Worm (Caenorhabditis elegans) whole organism, L1 larva: ENCODE measurements around the gene arrd-7.
"Not testable (repeated sequence)": the region's sequence is repeated elsewhere in the genome, so short reads cannot be mapped to it uniquely, and the experiment has no call there.

Source experiments
- C04F5.9 ChIP-seq: sonication (generic microtip); optimal IDR thresholded peaks from 2 replicates; lab custom pipeline; 2016; ENCODE audit warnings: missing genetic modification characterization, missing compliant biosample characterization
- Y116A8C.19 ChIP-seq: sonication (generic microtip); optimal IDR thresholded peaks from 2 replicates; lab custom pipeline; 2016; ENCODE audit warnings: missing compliant biosample characterization, missing genetic modification characterization, borderline replicate concordance
- aly-2 ChIP-seq: fragments of 150-350 bp; optimal IDR thresholded peaks from 2 replicates; lab custom pipeline; 2014; ENCODE audit warnings: missing biosample characterization, missing genetic modification characterization
- ama-1 ChIP-seq: fragments of 150-350 bp; optimal IDR thresholded peaks from 2 replicates; lab custom pipeline; 2014
- blmp-1 ChIP-seq: fragments of 150-350 bp; optimal IDR thresholded peaks from 2 replicates; lab custom pipeline; 2014; ENCODE audit warnings: missing biosample characterization, missing genetic modification characterization
- ceh-88 ChIP-seq: fragments of 200-800 bp; sonication (Bioruptor generic); IDR thresholded peaks from 2 replicates; pipeline ENCODE4 v1.3.6; 2022; ENCODE audit warnings: missing genetic modification characterization, missing compliant biosample characterization
- ces-1 ChIP-seq: fragments of 150-350 bp; optimal IDR thresholded peaks from 2 replicates; lab custom pipeline; 2014; ENCODE audit warnings: missing biosample characterization, missing genetic modification reagents, missing genetic modification characterization
- dpl-1 ChIP-seq, 3 experiments: fragments of 150-350 bp in 2 of 3; sonication (generic microtip) in 1 of 3; optimal IDR thresholded peaks; 2 replicates each; lab custom pipeline; 2014 to 2017; ENCODE audit warnings: missing biosample characterization in 3 of 3, missing genetic modification characterization in 3 of 3, missing genetic modification reagents in 3 of 3
- efl-1 ChIP-seq, 4 experiments: fragments of 150-350 bp; optimal IDR thresholded peaks in 3 of 4; peaks in 1 of 4; 1 replicate in 1 of 4; 2 replicates in 3 of 4; lab custom pipeline; 2014; ENCODE audit warnings: missing biosample characterization in 2 of 4, missing genetic modification characterization in 2 of 4, missing genetic modification reagents in 2 of 4
- efl-3 ChIP-seq: fragments of 200-800 bp; sonication (Bioruptor generic); optimal IDR thresholded peaks from 2 replicates; lab custom pipeline; 2018; ENCODE audit warnings: mild to moderate bottlenecking, missing genetic modification characterization, missing compliant biosample characterization
- egl-27 ChIP-seq, 2 experiments: fragments of 150-350 bp in 1 of 2; sonication (generic microtip); optimal IDR thresholded peaks; 3 replicates each; lab custom pipeline; 2017 to 2018; ENCODE audit warnings: missing biosample characterization in 2 of 2, missing genetic modification characterization in 2 of 2, missing genetic modification reagents in 2 of 2
- elt-2 ChIP-seq: sonication (generic microtip); optimal IDR thresholded peaks from 2 replicates; lab custom pipeline; 2016; ENCODE audit warnings: missing genetic modification characterization, mild to moderate bottlenecking, inconsistent platforms, missing compliant biosample characterization, missing genetic modification reagents
- elt-3 ChIP-seq, 6 experiments: fragments of 150-350 bp in 1 of 6; sonication (generic microtip); optimal IDR thresholded peaks; 2 replicates each; lab custom pipeline; 2017 to 2018; ENCODE audit warnings: missing biosample characterization in 6 of 6, missing genetic modification characterization in 6 of 6, inconsistent platforms in 1 of 6
- fkh-10 ChIP-seq: sonication (generic microtip); optimal IDR thresholded peaks from 2 replicates; lab custom pipeline; 2017; ENCODE audit warnings: missing biosample characterization, missing genetic modification reagents, missing genetic modification characterization
- fkh-8 ChIP-seq: sonication (generic microtip); optimal IDR thresholded peaks from 2 replicates; lab custom pipeline; 2016; ENCODE audit warnings: mild to moderate bottlenecking, missing genetic modification characterization, missing compliant biosample characterization
- hlh-17 ChIP-seq: fragments of 200-800 bp; sonication (Bioruptor generic); optimal IDR thresholded peaks from 2 replicates; lab custom pipeline; 2018; ENCODE audit warnings: missing genetic modification characterization, mild to moderate bottlenecking, missing compliant biosample characterization, moderate library complexity, borderline replicate concordance
- hlh-4 ChIP-seq: sonication (generic microtip); optimal IDR thresholded peaks from 2 replicates; lab custom pipeline; 2016; ENCODE audit warnings: mild to moderate bottlenecking, missing genetic modification characterization, missing compliant biosample characterization
- hpl-2 ChIP-seq: fragments of 150-350 bp; optimal IDR thresholded peaks from 2 replicates; lab custom pipeline; 2014; ENCODE audit warnings: missing biosample characterization, missing genetic modification reagents, missing genetic modification characterization
- jun-1 ChIP-seq: fragments of 150-350 bp; optimal IDR thresholded peaks from 2 replicates; lab custom pipeline; 2014; ENCODE audit warnings: missing biosample characterization, missing genetic modification reagents, missing genetic modification characterization
- lin-13 ChIP-seq: fragments of 150-350 bp; optimal IDR thresholded peaks from 2 replicates; lab custom pipeline; 2014; ENCODE audit warnings: missing biosample characterization, missing genetic modification reagents, missing genetic modification characterization
- lin-14 ChIP-seq: fragments of 200-800 bp; sonication (Bioruptor generic); optimal IDR thresholded peaks from 2 replicates; lab custom pipeline; 2018; ENCODE audit warnings: mild to moderate bottlenecking, missing genetic modification characterization, moderate library complexity, missing compliant biosample characterization
- lin-15B ChIP-seq: fragments of 150-350 bp; sonication (generic microtip); optimal IDR thresholded peaks from 3 replicates; lab custom pipeline; 2014; ENCODE audit warnings: missing biosample characterization, missing genetic modification characterization
- lin-35 ChIP-seq, 2 experiments: fragments of 150-350 bp; optimal IDR thresholded peaks; 2 replicates each; lab custom pipeline; 2014; ENCODE audit warnings: missing biosample characterization in 2 of 2, missing genetic modification characterization in 2 of 2, missing genetic modification reagents in 2 of 2
- lsy-2 ChIP-seq, 2 experiments: fragments of 150-350 bp; optimal IDR thresholded peaks; 2 replicates each; lab custom pipeline; 2014; ENCODE audit warnings: missing biosample characterization in 2 of 2, missing genetic modification characterization in 2 of 2
- mdl-1 ChIP-seq, 2 experiments: fragments of 150-350 bp; optimal IDR thresholded peaks; 2 replicates each; lab custom pipeline; 2014 to 2017; ENCODE audit warnings: missing biosample characterization in 2 of 2, missing genetic modification characterization in 2 of 2, inconsistent platforms in 1 of 2
- mef-2 ChIP-seq: fragments of 150-350 bp; optimal IDR thresholded peaks from 2 replicates; lab custom pipeline; 2014; ENCODE audit warnings: missing biosample characterization, missing genetic modification characterization
- mep-1 ChIP-seq: fragments of 150-350 bp; optimal IDR thresholded peaks from 2 replicates; lab custom pipeline; 2014; ENCODE audit warnings: missing biosample characterization, missing genetic modification characterization
- nhr-20 ChIP-seq: sonication (generic microtip); optimal IDR thresholded peaks from 2 replicates; lab custom pipeline; 2016; ENCODE audit warnings: mild to moderate bottlenecking, missing genetic modification characterization, missing compliant biosample characterization
- nhr-85 ChIP-seq: sonication (generic microtip); peaks from one replicate; lab custom pipeline; 2016; ENCODE audit warnings: missing genetic modification characterization, inconsistent platforms, missing compliant biosample characterization
- nhr-90 ChIP-seq: sonication (generic microtip); optimal IDR thresholded peaks from 2 replicates; lab custom pipeline; 2016; ENCODE audit warnings: mild to moderate bottlenecking, missing genetic modification characterization, missing compliant biosample characterization; ENCODE audit not compliant: poor library complexity
- pag-3 ChIP-seq: sonication (generic microtip); optimal IDR thresholded peaks from 2 replicates; lab custom pipeline; 2017; ENCODE audit warnings: missing genetic modification characterization, mild to moderate bottlenecking, missing compliant biosample characterization, antibody characterized with exemption, borderline replicate concordance; ENCODE audit not compliant: insufficient read depth
- pqm-1 ChIP-seq: sonication (generic microtip); optimal IDR thresholded peaks from 3 replicates; lab custom pipeline; 2017; ENCODE audit warnings: missing biosample characterization, missing genetic modification characterization
- snpc-4 ChIP-seq: fragments of 150-350 bp; optimal IDR thresholded peaks from 2 replicates; lab custom pipeline; 2014; ENCODE audit warnings: missing biosample characterization, missing genetic modification characterization
- snu-23 ChIP-seq: sonication (generic microtip); optimal IDR thresholded peaks from 2 replicates; lab custom pipeline; 2016; ENCODE audit warnings: missing genetic modification characterization, missing compliant biosample characterization
- sox-4 ChIP-seq: sonication (generic microtip); optimal IDR thresholded peaks from 2 replicates; lab custom pipeline; 2016; ENCODE audit warnings: missing genetic modification characterization, missing compliant biosample characterization
- sup-37 ChIP-seq: fragments of 200-800 bp; sonication (Bioruptor generic); optimal IDR thresholded peaks from 2 replicates; lab custom pipeline; 2018; ENCODE audit warnings: mild to moderate bottlenecking, missing genetic modification characterization, missing compliant biosample characterization
- unc-130 ChIP-seq: fragments of 150-350 bp; optimal IDR thresholded peaks from 2 replicates; lab custom pipeline; 2017; ENCODE audit warnings: missing biosample characterization, missing genetic modification characterization, inconsistent platforms
- unc-86 ChIP-seq: sonication (generic microtip); optimal IDR thresholded peaks from 2 replicates; lab custom pipeline; 2016; ENCODE audit warnings: missing genetic modification characterization, missing compliant biosample characterization
- unc-98 ChIP-seq: fragments of 200-800 bp; sonication (Bioruptor generic); IDR thresholded peaks from 2 replicates; pipeline ENCODE4 v1.3.6; 2022; ENCODE audit warnings: missing genetic modification characterization, missing compliant biosample characterization
- ztf-11 ChIP-seq, 2 experiments: sonication (generic microtip); optimal IDR thresholded peaks; 2 replicates each; lab custom pipeline; 2016 to 2017; ENCODE audit warnings: missing genetic modification characterization in 2 of 2, missing biosample characterization in 1 of 2, missing compliant biosample characterization in 1 of 2
- ztf-4 ChIP-seq: fragments of 150-350 bp; optimal IDR thresholded peaks from 2 replicates; lab custom pipeline; 2014; ENCODE audit warnings: missing biosample characterization, missing genetic modification characterization

arrd-7 gene

DNA sequence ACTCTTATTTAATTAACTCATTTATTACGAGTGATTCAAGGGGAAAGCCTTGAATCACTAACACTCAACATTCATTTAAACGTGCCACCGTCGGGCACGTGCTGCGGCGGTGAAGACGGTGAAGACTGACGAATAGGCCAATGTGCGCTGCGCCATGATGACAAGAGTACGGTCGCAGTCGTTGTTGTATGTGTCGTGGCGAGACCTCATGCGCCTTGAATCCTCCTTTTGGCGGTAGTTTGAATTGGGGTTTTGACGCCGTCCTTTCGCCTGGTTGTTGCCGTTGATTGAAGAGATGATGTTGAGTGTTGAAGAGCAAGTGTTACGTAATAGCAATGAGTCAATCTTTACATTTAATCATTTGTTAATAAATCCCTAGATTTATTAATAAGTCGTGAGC lies 5.6 kb downstream of the arrd-7 start:
- TF ChIP-seq efl-1 (optimal IDR thresholded peaks at IDR 0.05; lab: Kevin White, UChicago), result not testable (repeated sequence)
- TF ChIP-seq efl-1 (GFP tag; optimal IDR thresholded peaks at IDR 0.05 in 1 of 2; lab: Kevin White, UChicago), result peak; percentile 13 to 94
- TF ChIP-seq lin-35 (GFP tag; optimal IDR thresholded peaks at IDR 0.05; lab: Kevin White, UChicago), result peak in 1 of 2 experiments; percentile 27
- peak in 2 of 3 experiments; percentile 3 to 4 for TF ChIP-seq dpl-1 (GFP tag; optimal IDR thresholded peaks at IDR 0.05; lab: Kevin White, UChicago)

DNA sequence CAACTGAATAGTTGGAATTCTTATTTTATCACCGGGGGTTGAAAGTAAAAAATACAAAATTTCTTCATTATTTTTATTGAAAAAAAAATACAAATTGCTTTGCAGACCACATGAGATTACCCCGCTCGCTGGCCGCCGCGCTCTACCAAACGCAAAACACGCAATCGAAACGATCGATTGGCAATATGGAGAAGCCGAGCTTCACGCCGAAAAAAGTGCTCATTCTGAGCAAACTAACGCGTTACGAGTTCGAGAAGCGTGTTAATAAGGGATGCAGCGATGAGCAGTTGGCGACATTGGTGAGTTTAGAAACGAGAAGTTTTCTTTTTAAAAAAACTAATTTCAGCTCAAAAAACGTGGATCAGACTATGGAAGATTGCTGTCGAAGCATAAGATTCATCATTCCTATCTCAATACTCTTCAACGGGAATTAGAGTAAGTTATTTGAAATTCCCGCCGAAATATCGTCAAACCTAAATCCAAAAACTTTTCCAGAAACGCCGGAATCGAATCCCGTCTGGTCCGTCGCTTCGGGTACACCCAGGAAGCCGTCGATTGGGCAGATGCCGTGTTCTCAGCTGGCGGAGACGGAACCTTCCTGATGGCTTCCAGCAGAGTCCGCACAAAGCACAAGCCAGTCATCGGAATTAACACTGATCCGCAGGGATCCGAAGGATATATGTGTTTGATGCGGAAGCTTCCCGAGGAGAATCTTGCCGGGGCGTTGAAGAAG lies 6.8 kb downstream of the arrd-7 start:
- TF ChIP-seq fkh-8 (no peak), lin-14 (GFP tag; lab: Kevin White, UChicago) (no peak), ces-1 (no peak), efl-1 (optimal IDR thresholded peaks at IDR 0.05; lab: Kevin White, UChicago) (no peak), efl-1 (GFP tag; optimal IDR thresholded peaks at IDR 0.05 in 1 of 2; lab: Kevin White, UChicago) (peak in 1 of 2 experiments; percentile 76), ama-1 (lab: Kevin White, UChicago) (peak; percentile 62)

DNA sequence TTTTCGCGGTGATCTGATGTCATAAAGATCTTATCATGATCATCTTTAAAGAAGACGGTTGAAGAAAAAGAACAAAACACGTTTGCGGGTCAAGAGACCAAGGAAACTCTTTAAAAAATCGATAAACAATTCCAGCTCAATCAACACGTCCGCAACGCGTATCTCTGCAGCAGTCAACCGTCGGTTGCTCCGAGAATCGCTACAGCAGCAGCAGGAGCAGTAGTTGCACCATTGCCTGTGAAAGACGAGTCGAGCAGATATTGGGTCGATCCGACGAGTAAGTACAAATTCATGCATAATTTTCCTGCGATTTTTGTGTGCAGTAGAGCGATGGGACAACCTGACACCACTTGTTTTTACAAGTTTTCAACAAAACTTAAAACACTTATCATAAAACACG lies 7.9 kb downstream of the arrd-7 start:
- no peak for TF ChIP-seq lin-13 (GFP tag; lab: Kevin White, UChicago)
- no peak for TF ChIP-seq sox-4
- no peak for TF ChIP-seq lin-15B (tag; lab: Kevin White, UChicago)
- no peak for TF ChIP-seq lin-35 (GFP tag; optimal IDR thresholded peaks at IDR 0.05; lab: Kevin White, UChicago)
- no peak for TF ChIP-seq hlh-17 (GFP tag; lab: Kevin White, UChicago)
- TF ChIP-seq nhr-90 (tag; lab: Kevin White, UChicago), result peak; percentile 18
- peak in 1 of 2 experiments; percentile 9 for TF ChIP-seq efl-1 (optimal IDR thresholded peaks at IDR 0.05; lab: Kevin White, UChicago)
- no peak for TF ChIP-seq efl-1 (GFP tag; optimal IDR thresholded peaks at IDR 0.05 in 1 of 2; lab: Kevin White, UChicago)
- TF ChIP-seq elt-3 (tag; optimal IDR thresholded peaks at IDR 0.05; lab: Kevin White, UChicago), result peak in 1 of 6 experiments; percentile 15
- no peak for TF ChIP-seq pqm-1 (tag; lab: Kevin White, UChicago)

DNA sequence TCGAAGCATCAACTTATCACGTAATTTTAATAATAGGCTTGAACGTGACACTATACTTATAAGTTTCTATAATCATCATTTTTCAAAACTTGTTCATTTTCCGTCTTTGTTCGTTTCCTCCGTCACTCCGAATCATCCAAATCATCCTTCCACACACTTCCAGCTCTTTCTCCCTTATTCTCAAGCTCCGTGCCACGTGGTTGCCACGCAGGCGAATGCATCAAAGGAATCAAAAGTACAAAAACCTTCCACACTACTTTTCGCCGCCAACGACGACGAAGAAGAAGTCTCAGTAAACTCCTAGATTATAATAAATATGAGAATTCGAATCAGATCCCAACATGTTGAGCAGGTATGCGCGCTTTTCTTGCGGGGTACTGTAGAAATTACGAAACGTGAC lies 8.3 kb downstream of the arrd-7 start:
- peak; percentile 65 for TF ChIP-seq nhr-85 (tag; lab: Kevin White, UChicago)
- no peak for TF ChIP-seq elt-2 (tag; lab: Kevin White, UChicago)
- TF ChIP-seq hpl-2, result peak; percentile 24

DNA sequence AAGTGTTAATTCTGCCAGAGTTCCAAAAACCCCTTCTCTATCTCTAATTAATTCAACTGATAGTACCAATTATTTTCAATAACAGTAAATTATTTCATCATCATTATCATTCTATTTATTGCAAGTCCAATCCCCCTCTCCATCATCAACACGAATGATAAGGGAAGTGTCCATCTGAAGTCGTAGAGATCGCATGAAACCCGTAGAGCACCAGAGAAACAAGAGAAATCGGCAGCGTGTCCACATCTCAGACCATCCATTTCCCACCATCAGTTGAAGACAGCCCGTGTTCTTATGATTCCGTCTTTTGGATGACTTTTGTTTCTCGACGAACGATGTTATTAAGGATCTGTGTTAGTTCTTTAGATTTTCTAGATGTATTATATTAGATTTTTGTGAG lies 8.9 kb downstream of the arrd-7 start:
- TF ChIP-seq fkh-10, result no peak
- TF ChIP-seq aly-2 (tag; lab: Kevin White, UChicago), result no peak
- peak; percentile 16 for TF ChIP-seq unc-130 (tag; lab: Kevin White, UChicago)
- no peak for TF ChIP-seq jun-1
- peak in 1 of 2 experiments; percentile 31 for TF ChIP-seq lsy-2 (tag; optimal IDR thresholded peaks at IDR 0.05; lab: Kevin White, UChicago)
- TF ChIP-seq hpl-2, result no peak
- peak; percentile 17 for TF ChIP-seq mep-1
- TF ChIP-seq snu-23 (GFP tag; lab: Kevin White, UChicago), result peak; percentile 26
- no peak for TF ChIP-seq ceh-88 (GFP tag; lab: Robert Waterston, UW)
- no peak for TF ChIP-seq snpc-4 (tag; lab: Kevin White, UChicago)
- no peak for TF ChIP-seq efl-3 (GFP tag; lab: Kevin White, UChicago)
- TF ChIP-seq mdl-1 (tag; optimal IDR thresholded peaks at IDR 0.05; lab: Kevin White, UChicago), result peak in 1 of 2 experiments; percentile 83
- TF ChIP-seq mef-2 (tag; lab: Kevin White, UChicago), result no peak
- no peak for TF ChIP-seq C04F5.9
- TF ChIP-seq sup-37 (GFP tag; lab: Kevin White, UChicago), result no peak
- TF ChIP-seq lin-15B (tag; lab: Kevin White, UChicago), result no peak
- TF ChIP-seq nhr-20 (tag; lab: Kevin White, UChicago), result peak; percentile 28
- peak in 1 of 2 experiments; percentile 38 for TF ChIP-seq lin-35 (GFP tag; optimal IDR thresholded peaks at IDR 0.05; lab: Kevin White, UChicago)
- TF ChIP-seq egl-27 (tag; optimal IDR thresholded peaks at IDR 0.05; lab: Kevin White, UChicago), result no peak
- TF ChIP-seq unc-98, result no peak
- peak; percentile 58 for TF ChIP-seq blmp-1
- no peak for TF ChIP-seq lin-13 (GFP tag; lab: Kevin White, UChicago)
- TF ChIP-seq nhr-85 (tag; lab: Kevin White, UChicago), result peak; percentile 81
- no peak for TF ChIP-seq pag-3
- TF ChIP-seq unc-86 (tag; lab: Kevin White, UChicago), result no peak
- no peak for TF ChIP-seq Y116A8C.19 (tag; lab: Kevin White, UChicago)
- no peak for TF ChIP-seq ztf-4 (tag; lab: Kevin White, UChicago)
- no peak for TF ChIP-seq hlh-4 (tag; lab: Kevin White, UChicago)
- TF ChIP-seq ztf-11 (tag; optimal IDR thresholded peaks at IDR 0.05; lab: Kevin White, UChicago), result no peak
